Worm (Caenorhabditis elegans) whole organism, L1 larva: ENCODE measurements around the gene F28C6.9.

ENCODE experiments used
- ama-1 ChIP-seq: fragments of 150-350 bp; optimal IDR thresholded peaks from 2 replicates; lab custom pipeline; 2014
- elt-3 ChIP-seq, 6 experiments: fragments of 150-350 bp in 1 of 6; sonication (generic microtip); optimal IDR thresholded peaks; 2 replicates each; lab custom pipeline; 2017 to 2018; ENCODE audit warnings: missing biosample characterization in 6 of 6, missing genetic modification characterization in 6 of 6, inconsistent platforms in 1 of 6
- isw-1 ChIP-seq: fragments of 200-800 bp; sonication (Bioruptor generic); IDR thresholded peaks from 2 replicates; pipeline ENCODE4 v1.3.6; 2022; ENCODE audit warnings: missing genetic modification characterization, missing compliant biosample characterization
- skn-1 ChIP-seq: fragments of 150-350 bp; optimal IDR thresholded peaks from 2 replicates; lab custom pipeline; 2014; ENCODE audit warnings: missing biosample characterization, missing genetic modification characterization
- tbx-2 ChIP-seq: sonication (generic microtip); optimal IDR thresholded peaks from 2 replicates; lab custom pipeline; 2016; ENCODE audit warnings: missing genetic modification characterization, missing compliant biosample characterization

DNA sequence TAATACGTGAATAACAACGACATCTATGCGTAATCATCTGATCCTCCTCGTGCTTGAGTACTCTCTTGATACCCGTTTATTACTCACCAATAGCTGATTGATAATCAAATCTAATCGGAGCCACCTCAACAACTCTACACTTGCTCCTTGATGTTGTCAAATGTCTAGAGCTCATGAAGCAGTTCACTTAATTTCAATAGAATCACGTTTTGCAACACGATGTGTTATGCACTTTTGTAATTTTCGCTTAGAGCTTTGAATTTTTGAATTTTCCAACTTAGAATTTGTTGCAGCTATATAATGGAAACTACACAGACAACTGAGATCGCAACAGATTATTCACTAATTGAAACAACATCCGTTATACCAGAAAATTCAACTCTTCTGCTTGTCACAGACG is 2.5 kb upstream of the F28C6.9 start, which contains the start of gene T22C8.1:
- TF ChIP-seq tbx-2 (tag; lab: Kevin White, UChicago), result no peak
- no peak for TF ChIP-seq elt-3 (tag; optimal IDR thresholded peaks at IDR 0.05; lab: Kevin White, UChicago)
- no peak for TF ChIP-seq ama-1 (lab: Kevin White, UChicago)
- no peak for TF ChIP-seq skn-1 (tag; lab: Kevin White, UChicago)
- no peak for TF ChIP-seq isw-1 (GFP tag; lab: Robert Waterston, UW)
